Worm (Caenorhabditis elegans): Measurements from ENCODE around the gene F40B5.2.

DNA sequence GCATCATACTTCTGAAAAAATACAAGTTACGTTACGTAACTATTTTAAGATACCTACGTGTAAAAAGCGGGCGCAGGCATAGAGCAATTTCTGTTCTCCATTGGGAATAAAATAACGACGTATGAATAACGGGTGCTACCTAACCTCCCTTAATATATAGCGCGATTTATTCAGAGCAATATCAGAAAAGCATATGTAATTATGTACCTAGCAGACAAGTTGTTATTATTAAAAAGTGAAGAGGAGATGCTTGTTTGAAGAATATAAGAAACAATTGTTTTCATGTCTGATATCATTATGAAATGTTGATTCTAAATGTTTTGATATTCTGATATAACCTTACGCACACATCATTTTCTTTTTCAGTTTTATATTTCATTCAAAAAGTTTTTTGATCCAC is 48.7 kb upstream of the F40B5.2 start, which contains the start of gene srh-11:
- TF ChIP-seq ama-1 (optimal IDR thresholded peaks at IDR 0.05) (no peak), hmg-4 (GFP tag; optimal IDR thresholded peaks at IDR 0.05) (no peak), ets-7 (tag; optimal IDR thresholded peaks at IDR 0.05) (no peak), scrt-1 (GFP tag; IDR thresholded peaks at IDR 0.05) (no peak)
